ENCODE assay signal across 2 fruit fly cellular contexts in genomic region chr3L:16642954-16643353, dm6.
TF ChIP-seq lines count a peak whose summit lies in the region.

No protein-coding gene starts in this region.

TF ChIP-seq in whole organism, embryonic, 481 proteins besides CTCF, POLR2A, EP300 and RAD21 (continued from another document):
- TF ChIP-seq sima (GFP tag; optimal IDR thresholded peaks at IDR 0.05; lab: Kevin White, UChicago) (no peak), Sox102F (GFP tag; optimal IDR thresholded peaks at IDR 0.05; lab: Kevin White, UChicago) (peak; percentile 22), CG8944 (GFP tag; optimal IDR thresholded peaks at IDR 0.05; lab: Kevin White, UChicago) (no peak), dmrt11E (tag; optimal IDR thresholded peaks at IDR 0.05; lab: Kevin White, UChicago) (no peak), zen (tag; optimal IDR thresholded peaks at IDR 0.05; lab: Kevin White, UChicago) (peak; percentile 27), Asciz (GFP tag; optimal IDR thresholded peaks at IDR 0.05; lab: Kevin White, UChicago) (peak; percentile 19), Bteb2 (GFP tag; optimal IDR thresholded peaks at IDR 0.05; lab: Kevin White, UChicago) (no peak), sens (GFP tag; lab: Kevin White, UChicago) (peak; percentile 86), pum (GFP tag; optimal IDR thresholded peaks at IDR 0.05; lab: Kevin White, UChicago) (peak; percentile 2)

TF ChIP-seq in whole organism, prepupa, 60 proteins besides CTCF, POLR2A, EP300 and RAD21 (continued from another document):
- peak; percentile 39 for TF ChIP-seq Ets96B (tag; optimal IDR thresholded peaks at IDR 0.05; lab: Kevin White, UChicago)
- peak; percentile 19 for TF ChIP-seq CG3032 (tag; optimal IDR thresholded peaks at IDR 0.05; lab: Kevin White, UChicago)
- TF ChIP-seq CG10631 (GFP tag; optimal IDR thresholded peaks at IDR 0.05; lab: Kevin White, UChicago): peak; percentile 49
- TF ChIP-seq Eip75B (GFP tag; optimal IDR thresholded peaks at IDR 0.05; lab: Kevin White, UChicago): peak; percentile 33
- TF ChIP-seq dac (GFP tag; optimal IDR thresholded peaks at IDR 0.05; lab: Kevin White, UChicago): peak; percentile 39
- TF ChIP-seq Hr4 (GFP tag; optimal IDR thresholded peaks at IDR 0.05; lab: Kevin White, UChicago): peak; percentile 85
- TF ChIP-seq OdsH (GFP tag; optimal IDR thresholded peaks at IDR 0.05; lab: Kevin White, UChicago): peak; percentile 26
- no peak for TF ChIP-seq Hr38 (GFP tag; optimal IDR thresholded peaks at IDR 0.05; lab: Kevin White, UChicago)
- TF ChIP-seq CG15336 (GFP tag; IDR thresholded peaks at IDR 0.05; lab: Robert Waterston, UW): peak; percentile 78
- TF ChIP-seq CG7368 (GFP tag; optimal IDR thresholded peaks at IDR 0.05; lab: Kevin White, UChicago): no peak
- peak; percentile 30; the same call in 1 of the 3 replicates for TF ChIP-seq CG6163 (GFP tag; IDR thresholded peaks at IDR 0.05; lab: Robert Waterston, UW)
- TF ChIP-seq Ets21C (GFP tag; optimal IDR thresholded peaks at IDR 0.05; lab: Kevin White, UChicago): no peak
- no peak for TF ChIP-seq fd85E (GFP tag; optimal IDR thresholded peaks at IDR 0.05; lab: Kevin White, UChicago)
- TF ChIP-seq svp (GFP tag; lab: Kevin White, UChicago): peak; percentile 2
- TF ChIP-seq CG34406 (GFP tag; optimal IDR thresholded peaks at IDR 0.05; lab: Kevin White, UChicago): no peak
